Worm (Caenorhabditis elegans) whole organism, early embryonic: ENCODE measurements around the gene hxk-3.
A peak's percentile ranks its signal among the peaks of the same experiment; 100 is the strongest.

Experiments
- B0310.2 ChIP-seq: sonication (generic microtip); optimal IDR thresholded peaks from 2 replicates; lab custom pipeline; 2016; ENCODE audit warnings: mild to moderate bottlenecking, missing genetic modification characterization, missing compliant biosample characterization
- F13C5.2 ChIP-seq: sonication (generic microtip); optimal IDR thresholded peaks from 2 replicates; lab custom pipeline; 2017; ENCODE audit warnings: mild to moderate bottlenecking, missing genetic modification characterization, inconsistent platforms, missing compliant biosample characterization
- aly-1 ChIP-seq: sonication (generic microtip); optimal IDR thresholded peaks from 2 replicates; lab custom pipeline; 2016; ENCODE audit warnings: missing genetic modification characterization, missing compliant biosample characterization
- ama-1 ChIP-seq: fragments of 150-350 bp; optimal IDR thresholded peaks from 2 replicates; lab custom pipeline; 2014
- ceh-13 ChIP-seq: fragments of 200-800 bp; sonication (Bioruptor generic); optimal IDR thresholded peaks from 2 replicates; lab custom pipeline; 2018; ENCODE audit warnings: mild to moderate bottlenecking, missing genetic modification characterization, missing compliant biosample characterization
- ceh-36 ChIP-seq: sonication (generic microtip); optimal IDR thresholded peaks from 2 replicates; lab custom pipeline; 2016; ENCODE audit warnings: missing genetic modification characterization, inconsistent platforms, missing compliant biosample characterization
- ets-7 ChIP-seq: sonication (generic microtip); optimal IDR thresholded peaks from 2 replicates; lab custom pipeline; 2016; ENCODE audit warnings: missing genotype, missing genetic modification characterization, missing compliant biosample characterization
- flt-1 ChIP-seq: fragments of 200-800 bp; sonication (Bioruptor generic); IDR thresholded peaks from 2 replicates; pipeline ENCODE4 v1.3.6; 2022; ENCODE audit warnings: missing genetic modification characterization, missing compliant biosample characterization
- hmbx-1 ChIP-seq: sonication (generic microtip); optimal IDR thresholded peaks from 2 replicates; lab custom pipeline; 2016; ENCODE audit warnings: mild to moderate bottlenecking, missing genetic modification characterization, missing compliant biosample characterization
- hmg-4 ChIP-seq: fragments of 200-800 bp; sonication (Bioruptor generic); optimal IDR thresholded peaks from 2 replicates; lab custom pipeline; 2018; ENCODE audit warnings: mild to moderate bottlenecking, missing genetic modification characterization, missing compliant biosample characterization
- hnd-1 ChIP-seq: sonication (generic microtip); optimal IDR thresholded peaks from 2 replicates; lab custom pipeline; 2016; ENCODE audit warnings: missing genetic modification characterization, missing compliant biosample characterization
- pes-1 ChIP-seq: fragments of 200-800 bp; sonication (Bioruptor generic); IDR thresholded peaks from 2 replicates; pipeline ENCODE4 v1.3.6; 2022; ENCODE audit warnings: missing genetic modification reagents, missing genetic modification characterization, missing compliant biosample characterization
- scrt-1 ChIP-seq: fragments of 200-800 bp; sonication (Bioruptor generic); IDR thresholded peaks from 2 replicates; pipeline ENCODE4 v1.3.6; 2022; ENCODE audit warnings: missing genetic modification characterization, missing compliant biosample characterization
- sea-1 ChIP-seq: fragments of 200-800 bp; sonication (Bioruptor generic); conservative IDR thresholded peaks from 2 replicates; pipeline ENCODE4 v1.3.6; 2022; ENCODE audit warnings: missing genetic modification characterization, missing compliant biosample characterization
- tbx-11 ChIP-seq: fragments of 200-800 bp; sonication (Bioruptor generic); IDR thresholded peaks from 2 replicates; pipeline ENCODE4 v1.3.6; 2022; ENCODE audit warnings: missing genetic modification characterization, missing compliant biosample characterization
- tbx-37 ChIP-seq: fragments of 200-800 bp; sonication (Bioruptor generic); conservative IDR thresholded peaks from 2 replicates; pipeline ENCODE4 v1.3.6; 2022; ENCODE audit warnings: missing genetic modification reagents, missing genetic modification characterization, missing compliant biosample characterization
- tra-4 ChIP-seq: sonication (generic microtip); optimal IDR thresholded peaks from 2 replicates; lab custom pipeline; 2017; ENCODE audit warnings: missing genetic modification characterization, missing compliant biosample characterization

Gene hxk-3

ce11 chrIV:1497448-1497847 is at the start of gene hxk-3:
TSS of gene hxk-3 (plus strand) at chrIV:1497626.
- TF ChIP-seq ets-7 (no peak), tbx-11 (GFP tag; lab: Robert Waterston, UW) (no peak), tbx-37 (no peak), ceh-36 (no peak), hmbx-1 (no peak), hnd-1 (tag; lab: Kevin White, UChicago) (no peak), hmg-4 (GFP tag; lab: Kevin White, UChicago) (no peak), aly-1 (tag; lab: Kevin White, UChicago) (no peak), pes-1 (no peak), B0310.2 (no peak), ama-1 (no peak), flt-1 (no peak)

- TF ChIP-seq pes-1: peak; percentile 24; the same call in 1 of the 2 replicates
Observed at ce11 chrIV:1448528-1448927, 48.9 kb upstream of the hxk-3 start.

- TF ChIP-seq tbx-37 (no peak), flt-1 (no peak)
Observed at ce11 chrIV:1452480-1452879, 44.9 kb upstream of the hxk-3 start.

- TF ChIP-seq aly-1 (tag; lab: Kevin White, UChicago) (no peak), scrt-1 (no peak), tbx-11 (GFP tag; lab: Robert Waterston, UW) (no peak), ets-7 (no peak), flt-1 (no peak), hnd-1 (tag; lab: Kevin White, UChicago) (no peak)
Observed at ce11 chrIV:1453451-1453850, 44.0 kb upstream of the hxk-3 start.

ce11 chrIV:1454194-1454593 is 43.2 kb upstream of the hxk-3 start:
- TF ChIP-seq hmg-4 (GFP tag; lab: Kevin White, UChicago): no peak
- no peak for TF ChIP-seq ama-1
- TF ChIP-seq tbx-37: no peak
- no peak for TF ChIP-seq ceh-13
- TF ChIP-seq F13C5.2: no peak
- TF ChIP-seq scrt-1: no peak
- no peak for TF ChIP-seq aly-1 (tag; lab: Kevin White, UChicago)
- TF ChIP-seq B0310.2: no peak
- TF ChIP-seq sea-1 (GFP tag; lab: Robert Waterston, UW): no peak
- no peak for TF ChIP-seq tra-4 (tag; lab: Kevin White, UChicago)
- TF ChIP-seq ets-7: no peak
- TF ChIP-seq flt-1: no peak
- no peak for TF ChIP-seq hnd-1 (tag; lab: Kevin White, UChicago)

- TF ChIP-seq ceh-36 (no peak), flt-1 (no peak), ceh-13 (no peak), F13C5.2 (no peak), hmbx-1 (no peak), scrt-1 (no peak), tra-4 (tag; lab: Kevin White, UChicago) (no peak), aly-1 (tag; lab: Kevin White, UChicago) (no peak), B0310.2 (no peak), sea-1 (GFP tag; lab: Robert Waterston, UW) (no peak), ets-7 (no peak), tbx-37 (no peak), pes-1 (no peak), hmg-4 (GFP tag; lab: Kevin White, UChicago) (no peak), ama-1 (no peak), tbx-11 (GFP tag; lab: Robert Waterston, UW) (no peak), hnd-1 (tag; lab: Kevin White, UChicago) (no peak)
Observed at ce11 chrIV:1455006-1455405, 42.4 kb upstream of the hxk-3 start.

ce11 chrIV:1456775-1457174 is 40.7 kb upstream of the hxk-3 start, which contains the start of gene nadk-1:
TSS of gene nadk-1 (plus strand) at chrIV:1457075.
- TF ChIP-seq scrt-1: no peak
- TF ChIP-seq pes-1: no peak
- TF ChIP-seq aly-1 (tag; lab: Kevin White, UChicago): no peak
- no peak for TF ChIP-seq ceh-13
- no peak for TF ChIP-seq flt-1
- TF ChIP-seq hmbx-1: no peak
- TF ChIP-seq ama-1: no peak

ce11 chrIV:1458192-1458591 is 39.2 kb upstream of the hxk-3 start:
- TF ChIP-seq B0310.2 (no peak), pes-1 (no peak), F13C5.2 (no peak), ama-1 (no peak), hnd-1 (tag; lab: Kevin White, UChicago) (no peak), ceh-13 (no peak), aly-1 (tag; lab: Kevin White, UChicago) (no peak), tbx-37 (no peak), tbx-11 (GFP tag; lab: Robert Waterston, UW) (no peak), ets-7 (no peak), hmbx-1 (no peak), sea-1 (GFP tag; lab: Robert Waterston, UW) (no peak), hmg-4 (GFP tag; lab: Kevin White, UChicago) (no peak), ceh-36 (no peak), tra-4 (tag; lab: Kevin White, UChicago) (no peak), flt-1 (no peak)

- TF ChIP-seq aly-1 (tag; lab: Kevin White, UChicago) (no peak), ceh-13 (no peak), hmg-4 (GFP tag; lab: Kevin White, UChicago) (no peak), tra-4 (tag; lab: Kevin White, UChicago) (no peak), scrt-1 (no peak), pes-1 (no peak), hmbx-1 (no peak), ceh-36 (no peak), F13C5.2 (no peak), B0310.2 (no peak), sea-1 (GFP tag; lab: Robert Waterston, UW) (no peak), flt-1 (no peak), tbx-11 (GFP tag; lab: Robert Waterston, UW) (no peak), hnd-1 (tag; lab: Kevin White, UChicago) (no peak), ets-7 (no peak), ama-1 (no peak), tbx-37 (no peak)
Observed at ce11 chrIV:1459419-1459818, 38.0 kb upstream of the hxk-3 start.
